Worm (Caenorhabditis elegans) whole organism, mixed stage, embryonic: ENCODE measurements around the gene gas-1.

Source experiments
- M03D4.4 ChIP-seq: sonication (generic microtip); optimal IDR thresholded peaks from 2 replicates; lab custom pipeline; 2017; ENCODE audit warnings: mild to moderate bottlenecking, missing genetic modification characterization, missing compliant biosample characterization
- bed-3 ChIP-seq: fragments of 200-800 bp; sonication (Bioruptor generic); optimal IDR thresholded peaks from 3 replicates; lab custom pipeline; 2018; ENCODE audit warnings: mild to moderate bottlenecking, missing genetic modification characterization, moderate library complexity, missing compliant biosample characterization
- blmp-1 ChIP-seq: fragments of 150-350 bp; optimal IDR thresholded peaks from 2 replicates; lab custom pipeline; 2014; ENCODE audit warnings: missing biosample characterization, missing genetic modification characterization
- ceh-39 ChIP-seq: fragments of 150-350 bp; optimal IDR thresholded peaks from 2 replicates; lab custom pipeline; 2014; ENCODE audit warnings: missing biosample characterization, missing genetic modification characterization
- ceh-43 ChIP-seq: fragments of 200-800 bp; sonication (Bioruptor generic); optimal IDR thresholded peaks from 2 replicates; lab custom pipeline; 2018; ENCODE audit warnings: mild to moderate bottlenecking, missing genetic modification characterization, moderate library complexity, missing compliant biosample characterization
- ceh-83 ChIP-seq: fragments of 200-800 bp; sonication (Bioruptor generic); optimal IDR thresholded peaks from 2 replicates; lab custom pipeline; 2018; ENCODE audit warnings: mild to moderate bottlenecking, missing genetic modification characterization, missing compliant biosample characterization
- ces-1 ChIP-seq: fragments of 150-350 bp; optimal IDR thresholded peaks from 2 replicates; lab custom pipeline; 2014; ENCODE audit warnings: missing biosample characterization, missing genetic modification reagents, missing genetic modification characterization
- cnd-1 ChIP-seq: fragments of 200-800 bp; sonication (Bioruptor generic); optimal IDR thresholded peaks from 2 replicates; lab custom pipeline; 2018; ENCODE audit warnings: mild to moderate bottlenecking, missing genetic modification characterization, missing compliant biosample characterization
- drap-1 ChIP-seq: fragments of 200-800 bp; sonication (Bioruptor generic); optimal IDR thresholded peaks from 3 replicates; lab custom pipeline; 2018; ENCODE audit warnings: mild to moderate bottlenecking, missing genetic modification characterization, missing compliant biosample characterization
- elt-1 ChIP-seq: sonication (generic microtip); optimal IDR thresholded peaks from 2 replicates; lab custom pipeline; 2017; ENCODE audit warnings: missing genetic modification characterization, mild to moderate bottlenecking, missing compliant biosample characterization, antibody characterized with exemption, moderate library complexity, borderline replicate concordance; ENCODE audit not compliant: insufficient read depth
- ham-2 ChIP-seq: fragments of 200-800 bp; sonication (Bioruptor generic); optimal IDR thresholded peaks from 2 replicates; lab custom pipeline; 2018; ENCODE audit warnings: mild to moderate bottlenecking, missing genetic modification characterization, missing compliant biosample characterization
- hlh-1 ChIP-seq: fragments of 150-350 bp; optimal IDR thresholded peaks from 2 replicates; lab custom pipeline; 2014; ENCODE audit warnings: missing biosample characterization, missing genetic modification reagents, missing genetic modification characterization
- lin-13 ChIP-seq: fragments of 150-350 bp; optimal IDR thresholded peaks from 2 replicates; lab custom pipeline; 2014; ENCODE audit warnings: missing biosample characterization, missing genetic modification characterization
- lin-32 ChIP-seq: fragments of 200-800 bp; sonication (Bioruptor generic); optimal IDR thresholded peaks from 2 replicates; lab custom pipeline; 2018; ENCODE audit warnings: mild to moderate bottlenecking, missing genetic modification characterization, missing compliant biosample characterization
- lsy-2 ChIP-seq: fragments of 150-350 bp; optimal IDR thresholded peaks from 2 replicates; lab custom pipeline; 2014; ENCODE audit warnings: missing biosample characterization, missing genetic modification characterization
- mab-5 ChIP-seq: fragments of 150-350 bp; optimal IDR thresholded peaks from 2 replicates; lab custom pipeline; 2014; ENCODE audit warnings: missing biosample characterization, missing genetic modification characterization
- mep-1 ChIP-seq: fragments of 150-350 bp; optimal IDR thresholded peaks from 2 replicates; lab custom pipeline; 2017; ENCODE audit warnings: missing biosample characterization, missing genetic modification reagents, missing genetic modification characterization, inconsistent platforms
- nhr-12 ChIP-seq: fragments of 150-350 bp; optimal IDR thresholded peaks from 2 replicates; lab custom pipeline; 2014; ENCODE audit warnings: missing biosample characterization, missing genetic modification characterization
- nhr-2 ChIP-seq: fragments of 150-350 bp; optimal IDR thresholded peaks from 2 replicates; lab custom pipeline; 2014; ENCODE audit warnings: missing biosample characterization, missing genetic modification characterization
- nhr-237 ChIP-seq: fragments of 150-350 bp; optimal IDR thresholded peaks from 2 replicates; lab custom pipeline; 2014; ENCODE audit warnings: missing biosample characterization, missing genetic modification characterization
- nhr-28 ChIP-seq: fragments of 150-350 bp; optimal IDR thresholded peaks from 2 replicates; lab custom pipeline; 2014; ENCODE audit warnings: missing biosample characterization, missing genetic modification characterization
- pha-4 ChIP-seq: fragments of 150-350 bp; optimal IDR thresholded peaks from 2 replicates; lab custom pipeline; 2018; ENCODE audit warnings: missing biosample characterization, missing genetic modification reagents, missing genetic modification characterization
- sem-2 ChIP-seq: fragments of 200-800 bp; sonication (Bioruptor generic); optimal IDR thresholded peaks from 2 replicates; lab custom pipeline; 2018; ENCODE audit warnings: mild to moderate bottlenecking, missing genetic modification characterization, missing compliant biosample characterization
- snpc-4 ChIP-seq: fragments of 150-350 bp; optimal IDR thresholded peaks from 2 replicates; lab custom pipeline; 2014; ENCODE audit warnings: missing biosample characterization, missing genetic modification characterization
- sptf-1 ChIP-seq: sonication (generic microtip); optimal IDR thresholded peaks from 2 replicates; lab custom pipeline; 2017; ENCODE audit warnings: mild to moderate bottlenecking, missing genetic modification characterization, moderate library complexity, missing compliant biosample characterization
- tbx-8 ChIP-seq: fragments of 200-800 bp; sonication (Bioruptor generic); optimal IDR thresholded peaks from 2 replicates; lab custom pipeline; 2018; ENCODE audit warnings: mild to moderate bottlenecking, missing genetic modification characterization, moderate library complexity, missing compliant biosample characterization
- unc-120 ChIP-seq: sonication (generic microtip); optimal IDR thresholded peaks from 2 replicates; lab custom pipeline; 2017; ENCODE audit warnings: missing genetic modification characterization, missing compliant biosample characterization; ENCODE audit not compliant: poor library complexity, severe bottlenecking
- unc-39 ChIP-seq: fragments of 150-350 bp; optimal IDR thresholded peaks from 2 replicates; lab custom pipeline; 2014; ENCODE audit warnings: missing biosample characterization, missing genetic modification characterization
- unc-62 ChIP-seq: fragments of 150-350 bp; optimal IDR thresholded peaks from 2 replicates; lab custom pipeline; 2014; ENCODE audit warnings: missing biosample characterization, missing genetic modification reagents, missing genetic modification characterization
- zip-8 ChIP-seq: fragments of 150-350 bp; optimal IDR thresholded peaks from 2 replicates; lab custom pipeline; 2014; ENCODE audit warnings: missing biosample characterization, missing genetic modification characterization
- ztf-11 ChIP-seq: fragments of 150-350 bp; optimal IDR thresholded peaks from 2 replicates; lab custom pipeline; 2014; ENCODE audit warnings: missing biosample characterization, missing genetic modification characterization

Gene gas-1

DNA sequence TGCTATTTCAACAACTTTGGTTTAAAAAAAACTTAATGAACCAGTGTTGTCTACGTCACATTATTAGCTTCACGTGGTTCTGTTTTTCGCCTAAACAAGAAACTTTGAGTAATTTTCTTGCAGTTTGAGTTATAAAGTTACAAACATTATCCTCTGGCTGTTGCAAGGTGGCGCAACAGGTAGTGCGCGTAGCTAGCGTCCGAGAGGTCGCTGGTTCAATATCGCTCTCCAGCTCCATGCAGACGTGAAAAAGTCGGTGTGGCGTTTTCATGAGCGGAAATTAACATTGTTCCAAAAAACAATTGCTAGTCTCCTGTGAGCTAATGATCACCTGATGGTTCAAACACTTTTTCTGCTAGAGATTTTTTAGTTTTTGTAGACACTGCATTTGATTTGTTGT, 29.1 kb upstream of the gas-1 start:
- TF ChIP-seq bed-3 (GFP tag; lab: Kevin White, UChicago): no peak
- TF ChIP-seq sem-2 (GFP tag; lab: Kevin White, UChicago): no peak
- TF ChIP-seq lin-32 (GFP tag; lab: Kevin White, UChicago): no peak

DNA sequence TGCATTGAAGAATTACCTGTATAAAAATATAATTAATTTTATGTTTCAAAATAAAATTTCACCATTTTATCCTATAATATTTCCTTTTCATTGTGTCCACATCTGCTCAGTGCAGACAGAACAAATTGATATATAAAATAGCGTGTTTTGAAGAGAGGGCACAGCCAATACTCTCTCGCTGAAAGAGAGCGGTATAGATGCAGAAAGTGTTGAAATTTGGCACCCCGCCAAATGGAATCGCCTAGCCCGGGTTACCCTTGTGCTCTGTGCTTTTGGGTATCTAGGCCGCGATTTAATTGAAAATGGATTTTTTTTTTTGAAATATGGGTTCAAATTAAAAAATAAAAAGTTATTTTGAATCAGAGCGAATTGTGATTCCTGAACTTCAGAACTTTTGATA, 27.0 kb upstream of the gas-1 start:
- peak; percentile 29 for TF ChIP-seq unc-120 (tag; lab: Kevin White, UChicago)
- TF ChIP-seq hlh-1: no peak
- peak; percentile 60 for TF ChIP-seq ces-1 (GFP tag; lab: Kevin White, UChicago)
- TF ChIP-seq, all 35 proteins: peak for 2

DNA sequence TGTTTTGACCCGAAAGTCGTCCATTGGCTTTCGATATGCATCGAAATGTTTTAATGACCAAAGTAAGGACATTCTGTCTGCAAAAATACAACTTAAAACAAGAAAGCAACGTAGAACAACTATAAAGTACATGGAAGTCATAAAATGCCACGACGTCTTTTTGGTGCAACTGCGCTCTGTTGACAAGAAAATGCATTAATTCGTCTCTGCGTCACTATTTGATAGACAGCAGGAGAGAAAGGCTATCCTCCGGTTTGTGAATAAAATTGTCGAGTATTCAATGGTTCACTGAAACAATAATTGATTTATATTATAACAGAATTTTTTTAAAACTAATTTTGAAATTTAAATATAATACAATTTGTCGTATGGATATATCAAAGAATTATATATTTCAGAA, 26.2 kb upstream of the gas-1 start, which contains the start of gene ergi-3:
TSS of gene ergi-3 (minus strand) at position 311 of the 400 bp plus-strand sequence.
- TF ChIP-seq lin-32 (GFP tag; lab: Kevin White, UChicago) (no peak), cnd-1 (tag; lab: Kevin White, UChicago) (no peak), tbx-8 (GFP tag; lab: Kevin White, UChicago) (no peak), mab-5 (tag; lab: Kevin White, UChicago) (no peak), nhr-2 (tag; lab: Kevin White, UChicago) (no peak), nhr-12 (no peak), mep-1 (tag; lab: Kevin White, UChicago) (peak; percentile 89), ceh-39 (tag; lab: Kevin White, UChicago) (no peak), unc-62 (peak; percentile 87), hlh-1 (peak; percentile 37), nhr-237 (peak; percentile 37), ceh-43 (GFP tag; lab: Kevin White, UChicago) (no peak), blmp-1 (tag; lab: Kevin White, UChicago) (peak; percentile 27), bed-3 (GFP tag; lab: Kevin White, UChicago) (no peak), zip-8 (tag; lab: Kevin White, UChicago) (no peak), unc-39 (tag; lab: Kevin White, UChicago) (no peak), pha-4 (peak; percentile 58), ham-2 (GFP tag; lab: Kevin White, UChicago) (no peak), lin-13 (tag; lab: Kevin White, UChicago) (peak; percentile 3), lsy-2 (tag; lab: Kevin White, UChicago) (peak; percentile 32), ces-1 (GFP tag; lab: Kevin White, UChicago) (peak; percentile 94), nhr-28 (tag; lab: Kevin White, UChicago) (no peak), snpc-4 (tag; lab: Kevin White, UChicago) (no peak), drap-1 (no peak), elt-1 (tag; lab: Kevin White, UChicago) (no peak), ztf-11 (tag; lab: Kevin White, UChicago) (no peak), M03D4.4 (tag; lab: Kevin White, UChicago) (no peak), ceh-83 (GFP tag; lab: Kevin White, UChicago) (no peak)

DNA sequence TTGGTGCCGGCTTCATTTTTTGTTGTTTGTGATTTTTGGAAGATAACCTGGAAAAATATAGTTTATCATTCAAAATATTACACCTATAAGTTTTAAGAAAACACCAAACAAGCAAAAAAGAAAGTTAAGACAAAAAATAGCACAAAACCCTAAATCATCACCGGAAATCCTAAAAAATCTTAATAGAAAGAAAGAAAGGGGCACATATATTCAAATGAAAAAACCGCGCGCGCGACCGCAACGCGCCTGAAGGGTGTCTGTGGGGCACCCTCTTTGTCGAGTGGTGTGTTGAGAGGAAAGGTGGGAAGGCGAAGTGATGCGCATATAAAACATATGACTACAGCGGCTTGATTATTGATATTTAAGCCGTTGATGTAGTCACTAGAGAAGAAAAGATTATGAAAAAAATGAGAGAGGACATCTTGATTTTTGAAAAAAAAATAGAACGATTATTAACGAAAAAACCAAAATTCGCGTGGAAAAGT, 23.6 kb upstream of the gas-1 start, which contains the start of gene K09E9.3:
TSS of gene K09E9.3 (minus strand) at position 51 of the 485 bp plus-strand sequence.
- TF ChIP-seq nhr-2 (tag; lab: Kevin White, UChicago): no peak
- TF ChIP-seq hlh-1: peak; percentile 67

DNA sequence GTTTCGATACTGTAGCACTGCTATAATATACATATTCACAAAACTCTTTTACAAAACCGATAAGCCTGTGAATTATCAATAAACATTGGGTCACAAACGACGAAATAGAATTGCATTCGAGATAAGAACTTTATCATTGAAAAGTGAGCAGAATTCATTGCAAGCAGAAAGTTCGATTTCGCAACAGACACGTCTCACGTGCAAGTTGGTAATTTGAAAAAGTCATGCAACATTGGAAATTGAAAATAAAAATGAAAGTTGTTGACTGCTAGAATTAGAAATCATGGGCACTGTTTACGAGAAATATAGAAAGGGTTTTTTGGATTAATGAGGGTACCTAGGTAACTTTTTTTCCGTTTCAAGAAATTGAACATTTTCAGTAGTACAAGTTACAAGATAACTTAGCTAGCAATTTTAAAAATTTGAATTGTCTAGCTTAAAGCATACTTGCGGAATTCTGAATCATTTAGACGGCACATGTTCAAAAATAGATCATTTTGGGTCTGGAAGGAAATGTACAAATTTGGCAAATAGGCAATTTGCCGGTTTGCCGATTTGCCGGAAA, 20.4 kb upstream of the gas-1 start:
- no peak for TF ChIP-seq pha-4
- no peak for TF ChIP-seq nhr-28 (tag; lab: Kevin White, UChicago)
- TF ChIP-seq, all 35 proteins: peak for 0

DNA sequence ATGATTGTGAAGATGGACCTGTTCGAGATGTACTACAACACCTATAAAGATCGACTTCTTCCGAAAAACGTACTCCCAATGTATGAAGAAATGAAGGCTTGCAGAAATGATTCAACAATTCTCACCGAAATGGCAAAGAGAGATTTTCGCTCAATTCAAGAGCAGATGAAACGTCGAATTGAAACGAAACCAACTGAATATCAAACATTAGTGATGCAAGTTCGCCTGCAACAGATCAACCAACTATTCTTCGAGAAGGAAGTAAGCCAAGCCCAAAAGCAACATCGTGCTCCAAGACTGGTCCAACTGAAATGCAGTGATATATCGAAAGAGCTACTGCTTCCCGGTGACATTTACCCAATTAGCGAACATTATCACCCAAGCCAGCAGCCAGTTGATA, 19.5 kb upstream of the gas-1 start:
- TF ChIP-seq tbx-8 (GFP tag; lab: Kevin White, UChicago) (no peak), lin-13 (tag; lab: Kevin White, UChicago) (no peak), sem-2 (GFP tag; lab: Kevin White, UChicago) (no peak), ceh-39 (tag; lab: Kevin White, UChicago) (no peak), sptf-1 (tag; lab: Kevin White, UChicago) (no peak), blmp-1 (tag; lab: Kevin White, UChicago) (no peak), hlh-1 (no peak)
